Worm (Caenorhabditis elegans) whole organism, early embryonic: ENCODE measurements around the gene F14H3.5.

Experiments
- B0310.2 ChIP-seq: sonication (generic microtip); optimal IDR thresholded peaks from 2 replicates; lab custom pipeline; 2016; ENCODE audit warnings: mild to moderate bottlenecking, missing genetic modification characterization, missing compliant biosample characterization
- F13C5.2 ChIP-seq: sonication (generic microtip); optimal IDR thresholded peaks from 2 replicates; lab custom pipeline; 2017; ENCODE audit warnings: mild to moderate bottlenecking, missing genetic modification characterization, inconsistent platforms, missing compliant biosample characterization
- aly-1 ChIP-seq: sonication (generic microtip); optimal IDR thresholded peaks from 2 replicates; lab custom pipeline; 2016; ENCODE audit warnings: missing genetic modification characterization, missing compliant biosample characterization
- ama-1 ChIP-seq: fragments of 150-350 bp; optimal IDR thresholded peaks from 2 replicates; lab custom pipeline; 2014
- ceh-13 ChIP-seq: fragments of 200-800 bp; sonication (Bioruptor generic); optimal IDR thresholded peaks from 2 replicates; lab custom pipeline; 2018; ENCODE audit warnings: mild to moderate bottlenecking, missing genetic modification characterization, missing compliant biosample characterization
- ceh-36 ChIP-seq: sonication (generic microtip); optimal IDR thresholded peaks from 2 replicates; lab custom pipeline; 2016; ENCODE audit warnings: missing genetic modification characterization, inconsistent platforms, missing compliant biosample characterization
- ets-7 ChIP-seq: sonication (generic microtip); optimal IDR thresholded peaks from 2 replicates; lab custom pipeline; 2016; ENCODE audit warnings: missing genotype, missing genetic modification characterization, missing compliant biosample characterization
- flt-1 ChIP-seq: fragments of 200-800 bp; sonication (Bioruptor generic); IDR thresholded peaks from 2 replicates; pipeline ENCODE4 v1.3.6; 2022; ENCODE audit warnings: missing genetic modification characterization, missing compliant biosample characterization
- hmbx-1 ChIP-seq: sonication (generic microtip); optimal IDR thresholded peaks from 2 replicates; lab custom pipeline; 2016; ENCODE audit warnings: mild to moderate bottlenecking, missing genetic modification characterization, missing compliant biosample characterization
- hmg-4 ChIP-seq: fragments of 200-800 bp; sonication (Bioruptor generic); optimal IDR thresholded peaks from 2 replicates; lab custom pipeline; 2018; ENCODE audit warnings: mild to moderate bottlenecking, missing genetic modification characterization, missing compliant biosample characterization
- hnd-1 ChIP-seq: sonication (generic microtip); optimal IDR thresholded peaks from 2 replicates; lab custom pipeline; 2016; ENCODE audit warnings: missing genetic modification characterization, missing compliant biosample characterization
- pes-1 ChIP-seq: fragments of 200-800 bp; sonication (Bioruptor generic); IDR thresholded peaks from 2 replicates; pipeline ENCODE4 v1.3.6; 2022; ENCODE audit warnings: missing genetic modification reagents, missing genetic modification characterization, missing compliant biosample characterization
- scrt-1 ChIP-seq: fragments of 200-800 bp; sonication (Bioruptor generic); IDR thresholded peaks from 2 replicates; pipeline ENCODE4 v1.3.6; 2022; ENCODE audit warnings: missing genetic modification characterization, missing compliant biosample characterization
- sea-1 ChIP-seq: fragments of 200-800 bp; sonication (Bioruptor generic); conservative IDR thresholded peaks from 2 replicates; pipeline ENCODE4 v1.3.6; 2022; ENCODE audit warnings: missing genetic modification characterization, missing compliant biosample characterization
- tbx-11 ChIP-seq: fragments of 200-800 bp; sonication (Bioruptor generic); IDR thresholded peaks from 2 replicates; pipeline ENCODE4 v1.3.6; 2022; ENCODE audit warnings: missing genetic modification characterization, missing compliant biosample characterization
- tbx-37 ChIP-seq: fragments of 200-800 bp; sonication (Bioruptor generic); conservative IDR thresholded peaks from 2 replicates; pipeline ENCODE4 v1.3.6; 2022; ENCODE audit warnings: missing genetic modification reagents, missing genetic modification characterization, missing compliant biosample characterization
- tra-4 ChIP-seq: sonication (generic microtip); optimal IDR thresholded peaks from 2 replicates; lab custom pipeline; 2017; ENCODE audit warnings: missing genetic modification characterization, missing compliant biosample characterization

F14H3.5 gene

DNA sequence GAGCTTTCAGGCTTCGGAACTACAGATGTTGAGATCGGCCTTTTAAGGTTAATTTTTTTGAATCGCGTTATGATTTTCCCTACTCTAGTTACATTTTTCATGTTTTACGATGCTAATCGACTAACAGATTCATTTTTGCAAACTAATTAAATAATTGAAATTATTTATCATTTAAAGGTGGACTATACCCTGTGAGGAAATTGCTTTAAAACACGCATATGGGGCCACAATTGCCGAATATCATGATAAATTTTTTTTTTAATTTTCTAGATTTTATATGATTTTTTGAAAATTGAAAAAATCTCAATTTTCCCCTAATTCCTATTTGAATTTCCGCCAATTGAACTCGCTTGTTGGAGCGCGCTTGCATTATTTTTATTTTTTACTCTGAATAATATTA is 5.1 kb upstream of the F14H3.5 start, which contains the start of gene fbxa-100:
Gene fbxa-100, minus strand, starts transcription at position 101 of the 400 bp plus-strand sequence.
- TF ChIP-seq hmbx-1 = no peak
- TF ChIP-seq ceh-36 (tag; lab: Kevin White, UChicago) = no peak

DNA sequence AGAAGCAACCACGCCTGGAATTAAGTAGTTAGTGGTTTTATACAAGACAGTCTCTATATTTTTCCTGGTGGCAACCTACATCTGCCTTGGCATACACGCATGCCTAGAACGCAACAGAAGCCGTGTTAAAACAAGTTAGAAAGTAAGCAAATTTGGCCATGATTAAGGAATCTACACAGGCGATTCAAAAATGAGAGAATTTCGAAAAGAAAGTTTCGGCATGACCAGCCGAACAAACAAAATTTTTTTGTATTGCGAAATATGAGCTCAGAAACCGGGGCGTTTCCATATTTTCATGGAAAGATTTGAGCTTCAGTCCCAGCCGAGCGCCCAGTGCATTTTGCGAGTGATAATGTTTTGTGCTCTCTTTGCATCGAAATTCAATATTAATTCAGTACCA is 3.3 kb upstream of the F14H3.5 start, which contains the start of gene F14H3.15:
Gene F14H3.15, minus strand, starts transcription at position 101 of the 400 bp plus-strand sequence.
- TF ChIP-seq hmg-4 (GFP tag; lab: Kevin White, UChicago) = no peak
- no peak for TF ChIP-seq ceh-36 (tag; lab: Kevin White, UChicago)
- TF ChIP-seq F13C5.2 (tag; lab: Kevin White, UChicago) = no peak
- no peak for TF ChIP-seq tbx-11
- no peak for TF ChIP-seq flt-1 (GFP tag; lab: Robert Waterston, UW)
- TF ChIP-seq hnd-1 (tag; lab: Kevin White, UChicago) = no peak
- TF ChIP-seq ama-1 (lab: Kevin White, UChicago) = no peak
- no peak for TF ChIP-seq aly-1 (tag; lab: Kevin White, UChicago)
- TF ChIP-seq hmbx-1 = no peak
- no peak for TF ChIP-seq scrt-1 (GFP tag; lab: Robert Waterston, UW)
- TF ChIP-seq tra-4 (tag; lab: Kevin White, UChicago) = no peak
- no peak for TF ChIP-seq B0310.2 (tag; lab: Kevin White, UChicago)

DNA sequence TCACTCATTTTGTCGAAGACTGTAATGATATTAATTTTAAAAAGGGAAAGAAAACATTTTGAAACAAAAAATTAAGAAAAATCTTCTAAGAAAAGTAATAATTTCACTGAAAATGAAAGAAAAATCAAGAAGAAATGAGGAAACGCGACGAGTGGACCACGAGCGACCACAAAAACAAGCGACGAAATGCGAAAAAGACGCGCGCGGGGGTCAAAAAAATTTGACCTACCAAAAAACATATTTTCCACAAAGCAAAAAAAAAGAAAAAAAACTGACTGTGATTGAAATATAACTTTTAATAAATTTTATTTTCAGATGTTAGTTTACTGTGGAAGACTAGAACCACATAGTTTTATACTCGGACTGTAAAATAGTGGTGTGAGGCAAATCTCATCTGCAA is 2.0 kb upstream of the F14H3.5 start, which contains the start of gene F14H3.6:
Gene F14H3.6, minus strand, starts transcription at position 22 of the 400 bp plus-strand sequence.
- TF ChIP-seq hmbx-1 (no peak), B0310.2 (tag; lab: Kevin White, UChicago) (no peak), sea-1 (GFP tag; lab: Robert Waterston, UW) (no peak), pes-1 (no peak), hnd-1 (tag; lab: Kevin White, UChicago) (no peak), ets-7 (tag; lab: Kevin White, UChicago) (no peak)

DNA sequence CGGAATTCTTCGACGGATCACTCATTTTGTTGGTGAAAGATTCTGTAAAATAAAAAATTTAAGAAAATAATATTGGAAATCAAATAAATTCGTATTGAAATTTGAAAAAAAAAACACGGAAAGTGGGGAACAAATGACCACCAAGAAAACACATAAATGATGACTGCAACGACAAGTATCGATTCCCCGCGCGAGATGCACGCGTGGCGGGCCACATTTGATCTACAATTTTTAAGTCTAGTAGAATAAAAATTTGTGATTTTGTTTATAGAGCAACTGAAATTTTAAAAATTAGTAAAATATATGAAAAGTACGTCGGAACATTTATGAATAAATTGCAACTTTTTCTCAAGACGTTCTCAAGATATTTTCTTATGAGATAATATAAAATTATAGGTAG is 1.8 kb downstream of the F14H3.5 start, which contains the start of gene F14H3.4:
Gene F14H3.4, minus strand, starts transcription at position 42 of the 400 bp plus-strand sequence.
- no peak for TF ChIP-seq ceh-36 (tag; lab: Kevin White, UChicago)
- TF ChIP-seq tbx-11 = no peak
- TF ChIP-seq F13C5.2 (tag; lab: Kevin White, UChicago) = no peak

DNA sequence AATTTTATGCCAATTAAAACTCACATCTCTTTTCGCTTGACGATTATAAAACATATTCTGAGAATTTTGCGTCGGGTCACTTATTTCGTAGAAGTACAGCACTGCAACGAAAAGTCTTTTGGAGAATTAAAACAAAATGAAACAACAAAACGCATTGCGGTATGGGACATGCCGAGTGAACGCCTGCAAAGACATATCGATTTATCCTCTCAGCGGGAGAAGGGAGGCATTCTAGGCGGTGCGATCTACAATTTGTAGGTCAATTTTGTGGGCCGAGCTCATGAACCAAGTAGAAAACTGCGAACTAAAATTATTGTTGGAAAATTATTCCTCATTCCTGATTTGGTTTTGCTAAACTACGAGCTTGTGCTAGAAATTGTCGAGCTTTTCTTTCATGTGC is 3.5 kb downstream of the F14H3.5 start, which contains the start of gene F14H3.3:
Gene F14H3.3, minus strand, starts transcription at position 101 of the 400 bp plus-strand sequence.
- TF ChIP-seq flt-1 (GFP tag; lab: Robert Waterston, UW) (no peak), tbx-37 (no peak), pes-1 (no peak), F13C5.2 (tag; lab: Kevin White, UChicago) (no peak), B0310.2 (tag; lab: Kevin White, UChicago) (no peak), tra-4 (tag; lab: Kevin White, UChicago) (no peak), hmbx-1 (no peak), ama-1 (lab: Kevin White, UChicago) (no peak), ets-7 (tag; lab: Kevin White, UChicago) (no peak), sea-1 (GFP tag; lab: Robert Waterston, UW) (no peak), hmg-4 (GFP tag; lab: Kevin White, UChicago) (no peak), aly-1 (tag; lab: Kevin White, UChicago) (no peak), hnd-1 (tag; lab: Kevin White, UChicago) (no peak), tbx-11 (no peak), ceh-13 (GFP tag; lab: Kevin White, UChicago) (no peak)

DNA sequence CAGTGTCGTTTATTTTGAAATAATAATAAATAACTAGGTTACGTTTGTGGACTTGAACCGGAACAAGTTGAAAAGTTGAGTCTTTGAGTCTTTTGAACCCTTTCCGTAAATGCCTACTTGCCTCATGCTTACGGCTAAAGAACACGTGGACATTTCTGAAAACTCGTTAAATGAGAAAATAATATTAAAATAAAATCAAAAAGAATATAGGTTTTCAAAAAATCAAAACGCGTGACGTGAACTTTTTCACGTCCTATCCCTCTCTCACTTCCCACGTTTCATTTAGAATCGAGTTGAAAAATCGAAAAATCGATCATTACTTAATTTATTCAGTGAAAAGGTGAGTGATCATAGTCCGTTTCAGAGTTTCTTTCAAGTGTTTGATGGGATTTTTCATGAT is 7.7 kb downstream of the F14H3.5 start, which contains the start of gene best-12:
Gene best-12, plus strand, starts transcription at position 301 of the 400 bp plus-strand sequence.
- TF ChIP-seq B0310.2 (tag; lab: Kevin White, UChicago) = no peak
- TF ChIP-seq tbx-11 = no peak
- TF ChIP-seq hmg-4 (GFP tag; lab: Kevin White, UChicago) = no peak
- TF ChIP-seq sea-1 (GFP tag; lab: Robert Waterston, UW) = no peak
- TF ChIP-seq F13C5.2 (tag; lab: Kevin White, UChicago) = no peak
- no peak for TF ChIP-seq flt-1 (GFP tag; lab: Robert Waterston, UW)
- TF ChIP-seq ceh-13 (GFP tag; lab: Kevin White, UChicago) = no peak
- TF ChIP-seq pes-1 = no peak
- TF ChIP-seq hmbx-1 = no peak
- TF ChIP-seq ets-7 (tag; lab: Kevin White, UChicago) = no peak

DNA sequence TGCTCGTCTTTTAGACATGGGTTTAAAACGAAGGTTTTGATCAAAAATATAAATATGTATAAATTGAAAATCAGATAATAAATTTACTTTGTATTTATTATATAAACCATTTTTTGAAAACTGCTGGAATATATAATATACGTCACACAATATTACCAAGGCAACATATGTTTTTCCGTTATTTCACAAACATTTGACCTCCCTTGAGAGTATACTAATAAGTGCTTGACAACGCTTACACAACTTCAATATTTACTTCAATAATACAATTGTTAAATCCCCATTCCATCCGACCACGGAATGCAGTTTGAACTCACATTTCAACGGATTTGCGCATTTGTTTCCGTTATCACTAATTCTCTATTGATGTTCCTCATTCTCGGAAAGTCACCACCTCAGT is 9.4 kb downstream of the F14H3.5 start, which contains the start of gene str-198:
Gene str-198, plus strand, starts transcription at position 301 of the 400 bp plus-strand sequence.
- no peak for TF ChIP-seq tbx-11
- TF ChIP-seq pes-1 = no peak
- TF ChIP-seq tra-4 (tag; lab: Kevin White, UChicago) = no peak
- no peak for TF ChIP-seq ceh-13 (GFP tag; lab: Kevin White, UChicago)
- TF ChIP-seq ama-1 (lab: Kevin White, UChicago) = no peak
- no peak for TF ChIP-seq B0310.2 (tag; lab: Kevin White, UChicago)
- no peak for TF ChIP-seq aly-1 (tag; lab: Kevin White, UChicago)
- no peak for TF ChIP-seq scrt-1 (GFP tag; lab: Robert Waterston, UW)
- TF ChIP-seq ets-7 (tag; lab: Kevin White, UChicago) = no peak
- no peak for TF ChIP-seq sea-1 (GFP tag; lab: Robert Waterston, UW)
- no peak for TF ChIP-seq hmbx-1
- TF ChIP-seq hmg-4 (GFP tag; lab: Kevin White, UChicago) = no peak
- no peak for TF ChIP-seq flt-1 (GFP tag; lab: Robert Waterston, UW)
- TF ChIP-seq tbx-37 = no peak
- no peak for TF ChIP-seq F13C5.2 (tag; lab: Kevin White, UChicago)
- TF ChIP-seq ceh-36 (tag; lab: Kevin White, UChicago) = no peak
- TF ChIP-seq hnd-1 (tag; lab: Kevin White, UChicago) = no peak

DNA sequence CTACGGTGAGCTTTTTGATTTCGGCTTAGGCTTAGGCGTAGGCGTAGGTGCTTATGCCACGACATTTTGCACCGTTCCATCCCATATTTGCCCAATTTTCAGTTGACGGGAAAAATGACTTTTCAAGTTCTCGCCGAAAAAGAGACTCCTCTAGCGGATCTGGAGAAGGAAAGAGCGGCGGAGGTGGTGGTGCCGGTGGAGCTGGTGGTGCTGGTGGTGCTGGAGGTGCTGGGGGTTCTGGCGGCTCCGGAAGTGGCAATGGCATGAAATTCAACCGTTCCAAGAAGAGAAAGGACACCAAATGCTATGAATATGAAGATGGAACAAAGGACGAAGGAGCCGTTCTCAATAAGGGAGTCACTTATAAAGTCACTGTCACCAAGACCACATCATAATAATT is 9.8 kb downstream of the F14H3.5 start:
- TF ChIP-seq tbx-11 = 0 out of 2 replicates have a peak, but pooled peaks have one; percentile 7
- no peak for TF ChIP-seq hnd-1 (tag; lab: Kevin White, UChicago)
- no peak for TF ChIP-seq tra-4 (tag; lab: Kevin White, UChicago)
- TF ChIP-seq F13C5.2 (tag; lab: Kevin White, UChicago) = no peak
